Fruit fly (Drosophila melanogaster) whole organism: ENCODE measurements around the gene CG5334.

ENCODE experiments used
- CG8478 ChIP-seq: fragments of >200 bp; optimal IDR thresholded peaks from 2 replicates; lab custom pipeline; 2018; ENCODE audit warnings: inconsistent platforms
- EcR ChIP-seq, 2 experiments: fragments of >200 bp; optimal IDR thresholded peaks; 2 replicates each; lab custom pipeline; 2017; ENCODE audit warnings: missing biosample characterization in 2 of 2, missing genetic modification characterization in 2 of 2, missing genetic modification reagents in 2 of 2
- pan ChIP-seq: fragments of >200 bp; optimal IDR thresholded peaks from 2 replicates; lab custom pipeline; 2017
- psq ChIP-seq: fragments of >200 bp; optimal IDR thresholded peaks from 2 replicates; lab custom pipeline; 2017
- usp ChIP-seq: fragments of >200 bp; optimal IDR thresholded peaks from 2 replicates; lab custom pipeline; 2017; ENCODE audit warnings: missing biosample characterization, missing genetic modification characterization, mixed read lengths

DNA sequence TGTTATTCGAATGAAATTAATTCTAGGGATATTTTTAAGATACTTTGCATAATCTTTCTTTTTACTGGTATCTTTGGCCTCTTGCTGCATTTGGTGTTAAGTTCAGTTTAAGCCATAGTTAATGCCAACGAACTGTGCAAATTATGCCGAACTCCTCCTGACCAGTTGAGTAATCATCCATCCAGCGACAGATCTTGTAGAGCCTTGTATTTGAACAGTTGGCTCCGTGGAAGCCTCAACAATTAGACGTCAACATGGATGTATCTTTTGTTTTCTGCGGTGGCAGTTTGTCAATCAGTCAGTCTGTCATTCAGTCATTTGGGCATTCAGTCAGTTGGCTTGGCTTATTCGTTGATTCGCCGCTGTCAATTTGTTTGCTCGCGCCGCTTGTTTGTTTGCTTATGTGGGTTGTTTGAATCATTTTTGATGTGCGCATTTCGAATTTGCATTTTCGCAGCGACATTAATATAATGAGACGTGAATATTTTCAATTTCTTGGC, 27.6 kb downstream of the CG5334 start:
- TF ChIP-seq pan (lab: Kevin White, UChicago) (no peak), CG8478 (lab: Kevin White, UChicago) (no peak), psq (lab: Kevin White, UChicago) (no peak), usp (no peak), EcR (GFP tag; optimal IDR thresholded peaks at IDR 0.05; lab: Kevin White, UChicago) (no peak)
